Worm (Caenorhabditis elegans) whole organism, L2 larva: ENCODE data around the gene sri-47.
"Not testable (repeated sequence)": the region's sequence is repeated elsewhere in the genome, so short reads cannot be mapped to it uniquely, and the experiment has no call there.

ENCODE experiments used
- ama-1 ChIP-seq: fragments of 150-350 bp; optimal IDR thresholded peaks from 2 replicates; lab custom pipeline; 2018; ENCODE audit warnings: inconsistent platforms
- ceh-16 ChIP-seq: fragments of 150-350 bp; optimal IDR thresholded peaks from 2 replicates; lab custom pipeline; 2014; ENCODE audit warnings: missing biosample characterization, missing genetic modification characterization
- elt-1 ChIP-seq: fragments of 150-350 bp; optimal IDR thresholded peaks from 2 replicates; lab custom pipeline; 2014; ENCODE audit warnings: missing biosample characterization, missing genetic modification characterization
- lin-13 ChIP-seq: fragments of 150-350 bp; optimal IDR thresholded peaks from 2 replicates; lab custom pipeline; 2014; ENCODE audit warnings: missing biosample characterization, missing genetic modification reagents, missing genetic modification characterization
- lin-39 ChIP-seq: fragments of 150-350 bp; optimal IDR thresholded peaks from 2 replicates; lab custom pipeline; 2014; ENCODE audit warnings: missing biosample characterization, missing genetic modification reagents, missing genetic modification characterization
- lsy-2 ChIP-seq, 2 experiments: fragments of 150-350 bp in 1 of 2; sonication (generic microtip) in 1 of 2; optimal IDR thresholded peaks; 2 replicates each; lab custom pipeline; 2014 to 2017; ENCODE audit warnings: missing biosample characterization in 2 of 2, missing genetic modification characterization in 2 of 2
- mdl-1 ChIP-seq, 2 experiments: fragments of 150-350 bp in 1 of 2; sonication (generic microtip) in 1 of 2; optimal IDR thresholded peaks; 2 replicates each; lab custom pipeline; 2017; ENCODE audit warnings: missing biosample characterization in 2 of 2, missing genetic modification characterization in 2 of 2
- nhr-11 ChIP-seq: fragments of 150-350 bp; optimal IDR thresholded peaks from 2 replicates; lab custom pipeline; 2014; ENCODE audit warnings: missing biosample characterization, missing genetic modification characterization
- nhr-21 ChIP-seq: fragments of 150-350 bp; optimal IDR thresholded peaks from 2 replicates; lab custom pipeline; 2014; ENCODE audit warnings: missing biosample characterization, missing genetic modification characterization
- nhr-23 ChIP-seq: fragments of 150-350 bp; optimal IDR thresholded peaks from 2 replicates; lab custom pipeline; 2014; ENCODE audit warnings: missing biosample characterization, missing genetic modification reagents, missing genetic modification characterization
- nhr-237 ChIP-seq: fragments of 150-350 bp; optimal IDR thresholded peaks from 2 replicates; lab custom pipeline; 2014; ENCODE audit warnings: missing biosample characterization, missing genetic modification characterization
- nhr-77 ChIP-seq: fragments of 150-350 bp; optimal IDR thresholded peaks from 2 replicates; lab custom pipeline; 2014; ENCODE audit warnings: missing biosample characterization, missing genetic modification characterization
- skn-1 ChIP-seq: sonication (generic microtip); optimal IDR thresholded peaks from 2 replicates; lab custom pipeline; 2017; ENCODE audit warnings: missing biosample characterization, missing genetic modification characterization
- unc-55 ChIP-seq: fragments of 150-350 bp; sonication (generic microtip); optimal IDR thresholded peaks from 3 replicates; lab custom pipeline; 2014; ENCODE audit warnings: missing biosample characterization, missing genetic modification reagents, missing genetic modification characterization

- TF ChIP-seq skn-1; elt-1; ama-1 (lab: Kevin White, UChicago); nhr-21; nhr-77 (tag; lab: Kevin White, UChicago); unc-55 (GFP tag; lab: Kevin White, UChicago); nhr-23 (tag; lab: Kevin White, UChicago); ceh-16 (tag; lab: Kevin White, UChicago); nhr-11 (tag; lab: Kevin White, UChicago); nhr-237 (tag; lab: Kevin White, UChicago); mdl-1 (tag; optimal IDR thresholded peaks at IDR 0.05; lab: Kevin White, UChicago); lin-39 (tag; lab: Kevin White, UChicago); lin-13; lsy-2 (tag; optimal IDR thresholded peaks at IDR 0.05; lab: Kevin White, UChicago): not testable (repeated sequence)
Measured at ce11 chrII:2619148-2619547, 37.6 kb upstream of the sri-47 start, which contains the start of gene msrp-6.
